Worm (Caenorhabditis elegans): ENCODE measurements around the gene R13D11.10.

The R13D11.10 gene

DNA sequence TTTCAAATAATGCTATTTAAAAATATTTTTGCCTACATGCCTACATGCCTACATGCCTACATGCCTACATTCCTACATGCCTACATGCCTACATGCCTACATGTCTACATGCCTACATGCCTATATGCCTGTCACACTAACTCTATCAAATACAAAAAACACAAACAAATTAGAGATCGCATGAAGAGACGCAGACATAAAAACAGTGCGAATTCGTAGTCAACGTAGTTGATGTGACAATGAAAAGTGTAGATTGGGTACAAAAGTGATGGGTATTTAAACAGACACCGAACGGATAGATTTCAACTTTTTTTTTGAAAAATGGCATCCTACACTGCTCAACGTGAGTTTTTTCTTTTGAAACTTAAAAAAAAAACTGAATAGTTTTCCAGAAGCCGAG, 35.7 kb downstream of the R13D11.10 start, which contains the start of gene R09E12.9:
Gene R09E12.9 (plus strand): TSS at position 316 of the 400 bp plus-strand sequence.
- no peak for TF ChIP-seq him-1 (tag; optimal IDR thresholded peaks at IDR 0.05)
- TF ChIP-seq W03F9.2 (tag; optimal IDR thresholded peaks at IDR 0.05), result no peak
- TF ChIP-seq dao-5 (tag; optimal IDR thresholded peaks at IDR 0.05), result no peak

DNA sequence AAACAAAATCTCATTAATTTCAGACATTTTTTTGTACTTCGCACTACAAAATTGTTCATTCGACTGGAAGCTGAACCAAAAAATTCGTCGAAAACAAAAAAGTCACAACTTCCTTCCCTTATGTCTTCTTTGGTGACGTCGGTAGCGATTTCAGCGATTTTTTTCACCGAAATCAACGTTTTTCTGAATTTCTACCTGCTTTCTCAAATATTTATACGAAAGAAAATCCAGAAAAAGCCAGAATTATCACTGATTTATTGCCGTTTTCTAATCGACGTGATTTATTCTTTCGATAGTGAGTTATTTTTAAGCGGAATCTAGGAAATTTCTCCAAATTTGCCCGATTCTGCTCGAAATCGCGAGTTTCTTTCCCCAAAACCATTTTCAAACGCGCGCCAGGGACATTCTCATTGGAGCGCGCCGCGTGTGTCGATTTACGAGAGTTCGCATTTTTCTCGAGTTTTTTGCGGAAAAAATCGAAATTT, 38.1 kb downstream of the R13D11.10 start, which contains the start of gene srbc-58:
Gene srbc-58 (plus strand): TSS at position 121 of the 485 bp plus-strand sequence.
- TF ChIP-seq him-1 (tag; optimal IDR thresholded peaks at IDR 0.05), result no peak
- no peak for TF ChIP-seq W03F9.2 (tag; optimal IDR thresholded peaks at IDR 0.05)
- no peak for TF ChIP-seq dao-5 (tag; optimal IDR thresholded peaks at IDR 0.05)

DNA sequence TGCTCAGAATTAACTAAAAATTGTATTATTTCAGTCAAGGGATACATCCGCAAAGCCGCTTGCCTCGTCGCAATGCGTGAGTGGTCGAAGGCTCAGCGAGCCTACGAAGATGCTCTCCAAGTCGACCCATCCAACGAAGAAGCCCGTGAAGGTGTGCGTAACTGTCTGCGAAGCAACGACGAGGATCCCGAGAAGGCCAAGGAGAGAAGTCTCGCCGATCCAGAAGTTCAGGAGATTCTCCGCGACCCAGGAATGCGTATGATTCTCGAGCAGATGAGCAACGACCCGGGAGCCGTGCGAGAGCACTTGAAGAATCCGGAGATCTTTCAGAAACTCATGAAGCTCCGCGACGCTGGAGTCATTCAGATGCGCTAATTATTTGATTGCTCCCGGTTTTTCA, 38.7 kb downstream of the R13D11.10 start:
- TF ChIP-seq him-1 (tag; optimal IDR thresholded peaks at IDR 0.05), result no peak
- no peak for TF ChIP-seq dao-5 (tag; optimal IDR thresholded peaks at IDR 0.05)
- TF ChIP-seq W03F9.2 (tag; optimal IDR thresholded peaks at IDR 0.05), result no peak

DNA sequence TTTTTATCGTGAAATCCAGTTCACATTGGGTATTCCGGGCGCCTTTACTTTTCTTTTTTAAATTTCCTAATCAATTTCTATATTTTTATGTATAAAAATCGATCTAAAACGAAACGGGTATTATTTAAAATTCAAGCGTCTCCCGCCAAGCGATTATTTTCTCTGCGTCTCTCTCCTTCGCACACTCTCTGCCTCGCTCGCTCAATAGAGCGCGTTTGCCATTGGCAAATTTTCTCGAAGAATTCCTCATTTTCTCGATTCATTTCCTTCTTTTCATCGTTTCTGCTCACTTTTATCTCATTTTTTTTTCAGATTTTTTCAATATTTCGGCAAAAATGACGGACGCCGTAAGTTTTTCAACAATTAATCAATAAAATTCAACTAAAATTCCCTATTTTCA, 39.7 kb downstream of the R13D11.10 start, which contains the start of gene sti-1:
Gene sti-1 (plus strand): TSS at position 263 of the 400 bp plus-strand sequence.
- TF ChIP-seq dao-5 (tag; optimal IDR thresholded peaks at IDR 0.05), result no peak
- peak; percentile 79 for TF ChIP-seq W03F9.2 (tag; optimal IDR thresholded peaks at IDR 0.05)

DNA sequence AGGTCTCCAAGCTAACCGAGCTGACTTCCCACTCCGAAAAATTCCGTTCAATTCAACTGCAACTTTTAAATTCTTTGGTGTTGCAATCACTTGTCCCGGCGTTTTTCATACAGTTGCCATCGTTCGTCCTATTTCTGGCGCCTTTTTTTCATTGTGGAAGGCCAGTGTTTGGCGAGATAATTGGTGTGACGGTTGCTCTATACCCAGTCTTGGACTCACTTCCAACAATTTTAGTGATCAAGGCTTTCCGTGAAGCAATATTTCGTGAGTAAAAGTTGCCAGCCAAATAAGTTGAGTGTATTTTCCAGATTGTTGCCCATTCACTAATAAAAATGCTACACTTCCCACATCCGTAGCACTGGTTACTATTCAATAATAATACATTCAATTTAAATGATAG, 40.8 kb downstream of the R13D11.10 start:
- TF ChIP-seq him-1 (tag; optimal IDR thresholded peaks at IDR 0.05) (no peak), W03F9.2 (tag; optimal IDR thresholded peaks at IDR 0.05) (no peak)

DNA sequence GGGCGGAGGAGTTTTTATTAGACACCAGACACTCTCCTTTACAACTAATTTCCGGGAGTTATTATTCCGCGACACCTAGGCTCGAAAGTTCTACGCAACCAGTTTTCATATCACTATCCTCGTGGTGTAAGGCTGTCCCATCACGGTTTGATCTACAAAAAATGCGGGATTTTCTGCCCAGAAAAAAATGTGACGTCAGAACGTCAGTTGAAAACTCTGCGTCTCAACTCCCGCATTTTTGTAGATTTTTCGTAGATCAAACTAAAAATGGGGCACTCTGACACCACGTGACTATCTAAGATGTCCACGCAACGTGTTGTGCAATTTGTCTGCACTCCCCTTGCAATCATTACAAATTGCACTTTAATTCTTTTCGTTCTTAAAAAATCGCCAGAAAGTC, 48.3 kb downstream of the R13D11.10 start, which contains the start of gene str-238:
Gene str-238 (plus strand): TSS at position 301 of the 400 bp plus-strand sequence.
- TF ChIP-seq him-1 (tag; optimal IDR thresholded peaks at IDR 0.05) (no peak), W03F9.2 (tag; optimal IDR thresholded peaks at IDR 0.05) (no peak), dao-5 (tag; optimal IDR thresholded peaks at IDR 0.05) (no peak)
